Worm (Caenorhabditis elegans) whole organism, L4 larva: ENCODE results near the gene gon-14.
"Not testable (repeated sequence)": the region's sequence is repeated elsewhere in the genome, so short reads cannot be mapped to it uniquely, and the experiment has no call there.

Experiments
- R02D3.7 ChIP-seq: fragments of 150-350 bp; sonication (generic microtip); optimal IDR thresholded peaks from 3 replicates; lab custom pipeline; 2014; ENCODE audit warnings: missing biosample characterization, missing genetic modification characterization
- aly-2 ChIP-seq: sonication (generic microtip); optimal IDR thresholded peaks from 2 replicates; lab custom pipeline; 2018; ENCODE audit warnings: missing biosample characterization, missing genetic modification characterization
- attf-4 ChIP-seq: sonication (generic microtip); optimal IDR thresholded peaks from 3 replicates; lab custom pipeline; 2017; ENCODE audit warnings: missing biosample characterization, missing genetic modification characterization
- dpl-1 ChIP-seq: fragments of 150-350 bp; optimal IDR thresholded peaks from 2 replicates; lab custom pipeline; 2014; ENCODE audit warnings: missing biosample characterization, missing genetic modification reagents, missing genetic modification characterization
- mdl-1 ChIP-seq, 2 experiments: fragments of 150-350 bp in 1 of 2; sonication (generic microtip) in 1 of 2; optimal IDR thresholded peaks; 2 replicates each; lab custom pipeline; 2014 to 2017; ENCODE audit warnings: missing biosample characterization in 2 of 2, missing genetic modification characterization in 2 of 2
- saeg-2 ChIP-seq: fragments of 200-800 bp; sonication (Bioruptor generic); IDR thresholded peaks from 2 replicates; pipeline ENCODE4 v1.3.6; 2022; ENCODE audit warnings: missing genetic modification reagents, missing genetic modification characterization, missing compliant biosample characterization
- unc-39 ChIP-seq: sonication (generic microtip); optimal IDR thresholded peaks from 2 replicates; lab custom pipeline; 2017; ENCODE audit warnings: missing biosample characterization, missing genetic modification characterization

DNA sequence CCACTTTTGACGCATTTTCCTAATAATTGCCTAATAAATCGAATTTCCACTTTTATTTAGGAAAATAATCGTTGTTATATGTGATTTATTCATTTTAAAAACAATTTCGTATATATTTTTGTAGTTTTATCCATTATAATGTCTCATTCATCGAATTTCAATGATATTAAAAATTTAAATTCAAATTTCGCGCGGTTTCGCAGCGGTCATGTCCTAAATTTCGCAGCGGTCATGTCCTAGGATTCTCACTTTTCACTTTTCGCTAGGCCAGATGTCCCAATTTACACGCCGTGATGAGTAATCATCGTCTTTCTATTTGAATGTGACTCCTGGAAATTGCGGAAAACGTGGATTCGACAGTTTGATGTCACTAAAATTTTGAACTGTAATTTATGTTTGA is 29.2 kb downstream of the gon-14 start, which contains the start of gene ZK1055.4:
- TF ChIP-seq aly-2 (tag; lab: Kevin White, UChicago); saeg-2 (GFP tag; lab: Robert Waterston, UW); attf-4 (tag; lab: Kevin White, UChicago); dpl-1 (GFP tag; lab: Kevin White, UChicago); R02D3.7 (tag; lab: Kevin White, UChicago); unc-39 (tag; lab: Kevin White, UChicago); mdl-1 (tag; optimal IDR thresholded peaks at IDR 0.05; lab: Kevin White, UChicago): not testable (repeated sequence)
